ENCODE assay signal across 4 fruit fly cellular contexts in genomic region chr3R:19094799-19095418, dm6.
TF ChIP-seq lines count a peak whose summit lies in the region.

mRpL55 (minus strand) TSS chr3R:19094905.
ATPsynD (plus strand) TSS chr3R:19095000.

- TF ChIP-seq CTCF in whole organism, embryonic (GFP tag; optimal IDR thresholded peaks at IDR 0.05; lab: Kevin White, UChicago), result no peak

TF ChIP-seq in whole organism, adult, 20 proteins besides CTCF, POLR2A, EP300 and RAD21:
- TF ChIP-seq CG1620 (GFP tag; optimal IDR thresholded peaks at IDR 0.05; lab: Kevin White, UChicago) (no peak), ovo (GFP tag; optimal IDR thresholded peaks at IDR 0.05; lab: Kevin White, UChicago) (no peak), CG5204 (GFP tag; optimal IDR thresholded peaks at IDR 0.05; lab: Kevin White, UChicago) (no peak), pad (GFP tag; optimal IDR thresholded peaks at IDR 0.05; lab: Kevin White, UChicago) (peak; percentile 9), CG11617 (GFP tag; optimal IDR thresholded peaks at IDR 0.05; lab: Kevin White, UChicago) (peak; percentile 77), CG12768 (GFP tag; optimal IDR thresholded peaks at IDR 0.05; lab: Kevin White, UChicago) (no peak), toe (GFP tag; optimal IDR thresholded peaks at IDR 0.05; lab: Kevin White, UChicago) (no peak), tj (GFP tag; optimal IDR thresholded peaks at IDR 0.05; lab: Kevin White, UChicago) (no peak), cic (GFP tag; optimal IDR thresholded peaks at IDR 0.05; lab: Kevin White, UChicago) (no peak), Clk (GFP tag; optimal IDR thresholded peaks at IDR 0.05; lab: Kevin White, UChicago) (no peak), Hr96 (GFP tag; optimal IDR thresholded peaks at IDR 0.05; lab: Kevin White, UChicago) (no peak), Crg-1 (GFP tag; optimal IDR thresholded peaks at IDR 0.05; lab: Kevin White, UChicago) (peak; percentile 4), Mnt (GFP tag; optimal IDR thresholded peaks at IDR 0.05; lab: Kevin White, UChicago) (peak; percentile 46), CG7045 (GFP tag; optimal IDR thresholded peaks at IDR 0.05; lab: Kevin White, UChicago) (no peak), CG7101 (tag; optimal IDR thresholded peaks at IDR 0.05; lab: Kevin White, UChicago) (peak; percentile 27), CG14711 (tag; optimal IDR thresholded peaks at IDR 0.05; lab: Kevin White, UChicago) (no peak), kay (GFP tag; lab: Kevin White, UChicago; ENCODE audit: borderline replicate concordance) (no peak), CG33017 (tag; optimal IDR thresholded peaks at IDR 0.05; lab: Kevin White, UChicago) (peak; percentile 14), cnc (optimal IDR thresholded peaks at IDR 0.05; lab: Kevin White, UChicago) (no peak), bab1 (GFP tag; optimal IDR thresholded peaks at IDR 0.05; lab: Kevin White, UChicago) (peak; percentile 62)

TF ChIP-seq in whole organism, embryonic, 481 proteins besides CTCF, POLR2A, EP300 and RAD21 (continues in another document):
- TF ChIP-seq Mes4 (GFP tag; optimal IDR thresholded peaks at IDR 0.05; lab: Kevin White, UChicago), result no peak
- no peak for TF ChIP-seq HLH54F (GFP tag; optimal IDR thresholded peaks at IDR 0.05; lab: Kevin White, UChicago)
- TF ChIP-seq grau (tag; optimal IDR thresholded peaks at IDR 0.05; lab: Kevin White, UChicago), result no peak
- peak; percentile 56 for TF ChIP-seq ftz-f1 (GFP tag; optimal IDR thresholded peaks at IDR 0.05; lab: Kevin White, UChicago)
- TF ChIP-seq CG6854 (GFP tag; optimal IDR thresholded peaks at IDR 0.05; lab: Kevin White, UChicago), result no peak
- TF ChIP-seq gfzf (GFP tag; optimal IDR thresholded peaks at IDR 0.05; lab: Kevin White, UChicago), result peak; percentile 96
- TF ChIP-seq CG1529 (GFP tag; optimal IDR thresholded peaks at IDR 0.05; lab: Kevin White, UChicago), result no peak
- no peak for TF ChIP-seq CG13775 (GFP tag; optimal IDR thresholded peaks at IDR 0.05; lab: Kevin White, UChicago)
- no peak for TF ChIP-seq pum (GFP tag; optimal IDR thresholded peaks at IDR 0.05; lab: Kevin White, UChicago)
- no peak for TF ChIP-seq gem (tag; optimal IDR thresholded peaks at IDR 0.05; lab: Kevin White, UChicago)
- no peak for TF ChIP-seq CG13123 (GFP tag; optimal IDR thresholded peaks at IDR 0.05; lab: Kevin White, UChicago)
- TF ChIP-seq CG18599 (GFP tag; optimal IDR thresholded peaks at IDR 0.05; lab: Kevin White, UChicago), result no peak
- peak; percentile 77 for TF ChIP-seq Med (GFP tag; lab: Kevin White, UChicago)
- peak; percentile 63 for TF ChIP-seq Elba2 (GFP tag; optimal IDR thresholded peaks at IDR 0.05; lab: Kevin White, UChicago)
- no peak for TF ChIP-seq CG17359 (tag; optimal IDR thresholded peaks at IDR 0.05; lab: Kevin White, UChicago)
- peak; percentile 1 for TF ChIP-seq salm (tag; optimal IDR thresholded peaks at IDR 0.05; lab: Kevin White, UChicago)
- no peak for TF ChIP-seq kni (GFP tag; optimal IDR thresholded peaks at IDR 0.05; lab: Kevin White, UChicago)
- no peak for TF ChIP-seq tx (GFP tag; optimal IDR thresholded peaks at IDR 0.05; lab: Kevin White, UChicago)
- no peak for TF ChIP-seq Atf3 (GFP tag; optimal IDR thresholded peaks at IDR 0.05; lab: Kevin White, UChicago)
- no peak for TF ChIP-seq Aef1 (GFP tag; IDR thresholded peaks at IDR 0.05; lab: Robert Waterston, UW)
- no peak for TF ChIP-seq rib (GFP tag; IDR thresholded peaks at IDR 0.05; lab: Robert Waterston, UW)
- TF ChIP-seq Hand (GFP tag; optimal IDR thresholded peaks at IDR 0.05; lab: Kevin White, UChicago), result no peak
- no peak for TF ChIP-seq slou (GFP tag; optimal IDR thresholded peaks at IDR 0.05; lab: Kevin White, UChicago)
- no peak for TF ChIP-seq CG1602 (GFP tag; optimal IDR thresholded peaks at IDR 0.05; lab: Kevin White, UChicago)
- no peak for TF ChIP-seq CG4730 (GFP tag; IDR thresholded peaks at IDR 0.05; lab: Robert Waterston, UW)
- TF ChIP-seq CG16863 (GFP tag; optimal IDR thresholded peaks at IDR 0.05; lab: Kevin White, UChicago), result no peak
- no peak for TF ChIP-seq wor (GFP tag; IDR thresholded peaks at IDR 0.05; lab: Robert Waterston, UW)

TF ChIP-seq in whole organism, prepupa, 60 proteins besides CTCF, POLR2A, EP300 and RAD21:
- TF ChIP-seq Sox14 (GFP tag; optimal IDR thresholded peaks at IDR 0.05; lab: Kevin White, UChicago) (peak; percentile 14), esn (GFP tag; optimal IDR thresholded peaks at IDR 0.05; lab: Kevin White, UChicago) (peak; percentile 20), Ets96B (tag; optimal IDR thresholded peaks at IDR 0.05; lab: Kevin White, UChicago) (no peak), CG8632 (GFP tag; optimal IDR thresholded peaks at IDR 0.05; lab: Kevin White, UChicago) (no peak), fkh (GFP tag; optimal IDR thresholded peaks at IDR 0.05; lab: Kevin White, UChicago) (peak; percentile 22), cyc (GFP tag; optimal IDR thresholded peaks at IDR 0.05; lab: Kevin White, UChicago) (no peak), vri (GFP tag; optimal IDR thresholded peaks at IDR 0.05; lab: Kevin White, UChicago) (peak; percentile 92), Eip78C (GFP tag; lab: Kevin White, UChicago) (peak; percentile 64)

TF ChIP-seq in whole organism, wandering third instar larva, 38 proteins besides CTCF, POLR2A, EP300 and RAD21:
- no peak for TF ChIP-seq Abd-B (GFP tag; optimal IDR thresholded peaks at IDR 0.05; lab: Kevin White, UChicago)
- no peak for TF ChIP-seq foxo (GFP tag; optimal IDR thresholded peaks at IDR 0.05; lab: Kevin White, UChicago)
- no peak for TF ChIP-seq fru (GFP tag; optimal IDR thresholded peaks at IDR 0.05; lab: Kevin White, UChicago)
- TF ChIP-seq Hnf4 (GFP tag; optimal IDR thresholded peaks at IDR 0.05; lab: Kevin White, UChicago), result peak; percentile 19
- peak; percentile 28 for TF ChIP-seq rgr (GFP tag; optimal IDR thresholded peaks at IDR 0.05; lab: Kevin White, UChicago)
- peak; percentile 8 for TF ChIP-seq Myc (optimal IDR thresholded peaks at IDR 0.05; lab: Kevin White, UChicago)
- TF ChIP-seq sv (GFP tag; optimal IDR thresholded peaks at IDR 0.05; lab: Kevin White, UChicago), result no peak
- no peak for TF ChIP-seq brk (GFP tag; optimal IDR thresholded peaks at IDR 0.05; lab: Kevin White, UChicago)
- TF ChIP-seq Mio (GFP tag; optimal IDR thresholded peaks at IDR 0.05; lab: Kevin White, UChicago), result no peak
- no peak for TF ChIP-seq dmrt93B (GFP tag; optimal IDR thresholded peaks at IDR 0.05; lab: Kevin White, UChicago)
- TF ChIP-seq pan (optimal IDR thresholded peaks at IDR 0.05; lab: Kevin White, UChicago), result no peak
- TF ChIP-seq br (GFP tag; optimal IDR thresholded peaks at IDR 0.05; lab: Kevin White, UChicago), result no peak
- no peak for TF ChIP-seq Rel (GFP tag; optimal IDR thresholded peaks at IDR 0.05; lab: Kevin White, UChicago)
- peak; percentile 25 for TF ChIP-seq Rel (tag; optimal IDR thresholded peaks at IDR 0.05; lab: Kevin White, UChicago)
- no peak for TF ChIP-seq Dfd (GFP tag; optimal IDR thresholded peaks at IDR 0.05; lab: Kevin White, UChicago)
- TF ChIP-seq woc (GFP tag; optimal IDR thresholded peaks at IDR 0.05; lab: Kevin White, UChicago), result no peak
- TF ChIP-seq h (GFP tag; optimal IDR thresholded peaks at IDR 0.05; lab: Kevin White, UChicago), result peak; percentile 10
- TF ChIP-seq HLH106 (tag; optimal IDR thresholded peaks at IDR 0.05; lab: Kevin White, UChicago), result peak; percentile 8
- no peak for TF ChIP-seq GATAd (GFP tag; optimal IDR thresholded peaks at IDR 0.05; lab: Kevin White, UChicago)
- no peak for TF ChIP-seq CG32264 (GFP tag; optimal IDR thresholded peaks at IDR 0.05; lab: Kevin White, UChicago)
- TF ChIP-seq Dif (GFP tag; optimal IDR thresholded peaks at IDR 0.05; lab: Kevin White, UChicago; ENCODE audit: partially characterized antibody), result peak; percentile 14
- TF ChIP-seq Sp1 (GFP tag; optimal IDR thresholded peaks at IDR 0.05; lab: Kevin White, UChicago), result no peak
